Worm (Caenorhabditis elegans) whole organism, early embryonic: Measurements from ENCODE around the gene scl-1.
A peak's percentile ranks its signal among the peaks of the same experiment; 100 is the strongest.

ENCODE experiments used
- B0310.2 ChIP-seq: sonication (generic microtip); optimal IDR thresholded peaks from 2 replicates; lab custom pipeline; 2016; ENCODE audit warnings: mild to moderate bottlenecking, missing genetic modification characterization, missing compliant biosample characterization
- ama-1 ChIP-seq: fragments of 150-350 bp; optimal IDR thresholded peaks from 2 replicates; lab custom pipeline; 2014
- ceh-13 ChIP-seq: fragments of 200-800 bp; sonication (Bioruptor generic); optimal IDR thresholded peaks from 2 replicates; lab custom pipeline; 2018; ENCODE audit warnings: mild to moderate bottlenecking, missing genetic modification characterization, missing compliant biosample characterization
- ets-7 ChIP-seq: sonication (generic microtip); optimal IDR thresholded peaks from 2 replicates; lab custom pipeline; 2016; ENCODE audit warnings: missing genotype, missing genetic modification characterization, missing compliant biosample characterization
- flt-1 ChIP-seq: fragments of 200-800 bp; sonication (Bioruptor generic); IDR thresholded peaks from 2 replicates; pipeline ENCODE4 v1.3.6; 2022; ENCODE audit warnings: missing genetic modification characterization, missing compliant biosample characterization
- hmbx-1 ChIP-seq: sonication (generic microtip); optimal IDR thresholded peaks from 2 replicates; lab custom pipeline; 2016; ENCODE audit warnings: mild to moderate bottlenecking, missing genetic modification characterization, missing compliant biosample characterization
- hmg-4 ChIP-seq: fragments of 200-800 bp; sonication (Bioruptor generic); optimal IDR thresholded peaks from 2 replicates; lab custom pipeline; 2018; ENCODE audit warnings: mild to moderate bottlenecking, missing genetic modification characterization, missing compliant biosample characterization
- hnd-1 ChIP-seq: sonication (generic microtip); optimal IDR thresholded peaks from 2 replicates; lab custom pipeline; 2016; ENCODE audit warnings: missing genetic modification characterization, missing compliant biosample characterization
- pes-1 ChIP-seq: fragments of 200-800 bp; sonication (Bioruptor generic); IDR thresholded peaks from 2 replicates; pipeline ENCODE4 v1.3.6; 2022; ENCODE audit warnings: missing genetic modification reagents, missing genetic modification characterization, missing compliant biosample characterization
- sea-1 ChIP-seq: fragments of 200-800 bp; sonication (Bioruptor generic); conservative IDR thresholded peaks from 2 replicates; pipeline ENCODE4 v1.3.6; 2022; ENCODE audit warnings: missing genetic modification characterization, missing compliant biosample characterization
- tbx-11 ChIP-seq: fragments of 200-800 bp; sonication (Bioruptor generic); IDR thresholded peaks from 2 replicates; pipeline ENCODE4 v1.3.6; 2022; ENCODE audit warnings: missing genetic modification characterization, missing compliant biosample characterization
- tra-4 ChIP-seq: sonication (generic microtip); optimal IDR thresholded peaks from 2 replicates; lab custom pipeline; 2017; ENCODE audit warnings: missing genetic modification characterization, missing compliant biosample characterization

ce11 chrIV:13022892-13023291, 33.2 kb upstream of the scl-1 start:
- TF ChIP-seq ama-1 (lab: Kevin White, UChicago) (no peak), tra-4 (no peak), flt-1 (no peak), sea-1 (GFP tag; lab: Robert Waterston, UW) (no peak), hmbx-1 (tag; lab: Kevin White, UChicago) (no peak), tbx-11 (GFP tag; lab: Robert Waterston, UW) (no peak), pes-1 (GFP tag; lab: Robert Waterston, UW) (0 out of 2 replicates have a peak, but pooled peaks have one; percentile 15), B0310.2 (tag; lab: Kevin White, UChicago) (no peak), hnd-1 (tag; lab: Kevin White, UChicago) (no peak), ets-7 (tag; lab: Kevin White, UChicago) (no peak), hmg-4 (GFP tag; lab: Kevin White, UChicago) (peak; percentile 16), ceh-13 (GFP tag; lab: Kevin White, UChicago) (no peak)
